Worm (Caenorhabditis elegans) whole organism, early embryonic: ENCODE results near the gene dnj-13.

Source experiments
- B0310.2 ChIP-seq: sonication (generic microtip); optimal IDR thresholded peaks from 2 replicates; lab custom pipeline; 2016; ENCODE audit warnings: mild to moderate bottlenecking, missing genetic modification characterization, missing compliant biosample characterization
- ama-1 ChIP-seq: fragments of 150-350 bp; optimal IDR thresholded peaks from 2 replicates; lab custom pipeline; 2014
- ceh-13 ChIP-seq: fragments of 200-800 bp; sonication (Bioruptor generic); optimal IDR thresholded peaks from 2 replicates; lab custom pipeline; 2018; ENCODE audit warnings: mild to moderate bottlenecking, missing genetic modification characterization, missing compliant biosample characterization
- hmbx-1 ChIP-seq: sonication (generic microtip); optimal IDR thresholded peaks from 2 replicates; lab custom pipeline; 2016; ENCODE audit warnings: mild to moderate bottlenecking, missing genetic modification characterization, missing compliant biosample characterization
- tbx-11 ChIP-seq: fragments of 200-800 bp; sonication (Bioruptor generic); IDR thresholded peaks from 2 replicates; pipeline ENCODE4 v1.3.6; 2022; ENCODE audit warnings: missing genetic modification characterization, missing compliant biosample characterization

- TF ChIP-seq ama-1 (lab: Kevin White, UChicago) (no peak), ceh-13 (GFP tag; lab: Kevin White, UChicago) (no peak), B0310.2 (tag; lab: Kevin White, UChicago) (no peak), tbx-11 (no peak), hmbx-1 (tag; lab: Kevin White, UChicago) (no peak)
These were observed 46.5 kb downstream of the dnj-13 start, which contains the start of gene F07A11.1 for ce11 chrII:11592023-11592422.
